Worm (Caenorhabditis elegans) whole organism, young adult: ENCODE data around the gene C04E6.12.

Experiments used
- B0019.2 ChIP-seq: fragments of 200-800 bp; sonication (Bioruptor generic); conservative IDR thresholded peaks from 2 replicates; pipeline ENCODE4 v1.3.6; 2022; ENCODE audit warnings: missing genetic modification reagents, missing genetic modification characterization, missing compliant biosample characterization
- T07F8.4 ChIP-seq: sonication (generic microtip); optimal IDR thresholded peaks from 2 replicates; lab custom pipeline; 2016; ENCODE audit warnings: mild to moderate bottlenecking, missing genetic modification characterization, moderate library complexity, missing compliant biosample characterization
- aptf-2 ChIP-seq: fragments of 200-800 bp; sonication (Bioruptor generic); conservative IDR thresholded peaks from 2 replicates; pipeline ENCODE4 v1.3.6; 2022; ENCODE audit warnings: missing genetic modification reagents, missing genetic modification characterization, missing compliant biosample characterization
- ceh-79 ChIP-seq: sonication (generic microtip); optimal IDR thresholded peaks from 2 replicates; lab custom pipeline; 2017; ENCODE audit warnings: mild to moderate bottlenecking, missing genetic modification characterization, missing compliant biosample characterization
- fkh-3 ChIP-seq: sonication (generic microtip); optimal IDR thresholded peaks from 2 replicates; lab custom pipeline; 2016; ENCODE audit warnings: mild to moderate bottlenecking, missing genetic modification characterization, missing compliant biosample characterization
- lag-1 ChIP-seq: fragments of 200-800 bp; sonication (Bioruptor generic); IDR thresholded peaks from 2 replicates; pipeline ENCODE4 v1.3.6; 2022; ENCODE audit warnings: missing genetic modification reagents, missing genetic modification characterization, missing compliant biosample characterization
- lir-1 ChIP-seq: fragments of 200-800 bp; sonication (Bioruptor generic); conservative IDR thresholded peaks from 2 replicates; pipeline ENCODE4 v1.3.6; 2022; ENCODE audit warnings: missing genetic modification reagents, missing genetic modification characterization, missing compliant biosample characterization
- madf-10 ChIP-seq: sonication (generic microtip); optimal IDR thresholded peaks from 2 replicates; lab custom pipeline; 2016; ENCODE audit warnings: mild to moderate bottlenecking, missing genetic modification characterization, missing compliant biosample characterization
- mel-28 ChIP-seq: sonication (generic microtip); optimal IDR thresholded peaks from 2 replicates; lab custom pipeline; 2016; ENCODE audit warnings: borderline replicate concordance, mild to moderate bottlenecking, missing genetic modification characterization, missing compliant biosample characterization
- pbrm-1 ChIP-seq: fragments of 200-800 bp; sonication (Bioruptor generic); IDR thresholded peaks from 2 replicates; pipeline ENCODE4 v1.3.6; 2022; ENCODE audit warnings: missing genetic modification reagents, missing genetic modification characterization, missing compliant biosample characterization
- unc-130 ChIP-seq: sonication (generic microtip); optimal IDR thresholded peaks from 2 replicates; lab custom pipeline; 2016; ENCODE audit warnings: missing genetic modification reagents, missing genetic modification characterization, missing compliant biosample characterization
- ztf-22 ChIP-seq: fragments of 200-800 bp; sonication (Bioruptor generic); optimal IDR thresholded peaks from 2 replicates; lab custom pipeline; 2018; ENCODE audit warnings: mild to moderate bottlenecking, missing genetic modification characterization, moderate library complexity, missing compliant biosample characterization

- TF ChIP-seq aptf-2, result no peak
- no peak for TF ChIP-seq B0019.2 (GFP tag; lab: Robert Waterston, UW)
- TF ChIP-seq lag-1, result no peak
- no peak for TF ChIP-seq T07F8.4 (tag; lab: Kevin White, UChicago)
- no peak for TF ChIP-seq madf-10 (tag; lab: Kevin White, UChicago)
- TF ChIP-seq ztf-22 (GFP tag; lab: Kevin White, UChicago), result no peak
- TF ChIP-seq fkh-3 (tag; lab: Kevin White, UChicago), result no peak
- TF ChIP-seq lir-1 (GFP tag; lab: Robert Waterston, UW), result no peak
- no peak for TF ChIP-seq pbrm-1 (GFP tag; lab: Robert Waterston, UW)
- no peak for TF ChIP-seq mel-28 (tag; lab: Kevin White, UChicago)
- no peak for TF ChIP-seq unc-130
- no peak for TF ChIP-seq ceh-79 (tag; lab: Kevin White, UChicago)
Observed at ce11 chrV:5906252-5906651, 13.5 kb downstream of the C04E6.12 start, which contains the start of gene srd-15.
